Fruit fly (Drosophila melanogaster) whole organism, embryonic: Measurements from ENCODE around the gene CG14615.

Experiments used
- Atf-2 ChIP-seq: fragments of 200-800 bp; sonication (Bioruptor generic); optimal IDR thresholded peaks from 2 replicates; lab custom pipeline; 2016; ENCODE audit warnings: missing biosample characterization, missing genetic modification characterization
- Bgb ChIP-seq: fragments of 200-800 bp; sonication (Bioruptor generic); IDR thresholded peaks from 2 replicates; pipeline ENCODE4 v1.3.6; 2022; ENCODE audit warnings: missing biosample characterization, missing genetic modification characterization; ENCODE audit not compliant: partially characterized antibody
- CG10366 ChIP-seq: fragments of 200-800 bp; sonication (Bioruptor generic); IDR thresholded peaks from 2 replicates; pipeline ENCODE4 v1.3.6; 2022; ENCODE audit warnings: missing biosample characterization, missing genetic modification characterization
- CG11504 ChIP-seq: fragments of 200-800 bp; sonication (Bioruptor generic); optimal IDR thresholded peaks from 3 replicates; lab custom pipeline; 2019; ENCODE audit warnings: missing biosample characterization, mild to moderate bottlenecking, missing genetic modification characterization, moderate library complexity
- CG11695 ChIP-seq: fragments of 200-800 bp; sonication (Bioruptor generic); IDR thresholded peaks from 3 replicates; pipeline ENCODE4 v1.3.6; 2022; ENCODE audit warnings: missing biosample characterization, missing genetic modification characterization
- CG12769 ChIP-seq: fragments of 200-800 bp; sonication (Bioruptor generic); optimal IDR thresholded peaks from 2 replicates; lab custom pipeline; 2019; ENCODE audit warnings: missing biosample characterization, mild to moderate bottlenecking, missing genetic modification characterization, moderate library complexity
- CG14441 ChIP-seq: fragments of 200-800 bp; sonication (Bioruptor generic); IDR thresholded peaks from 2 replicates; pipeline ENCODE4 v1.3.6; 2022; ENCODE audit warnings: missing biosample characterization, missing genetic modification characterization
- CG15011 ChIP-seq: fragments of 200-800 bp; sonication (Bioruptor generic); optimal IDR thresholded peaks from 3 replicates; lab custom pipeline; 2018; ENCODE audit warnings: missing biosample characterization, mild to moderate bottlenecking, missing genetic modification characterization
- CG16863 ChIP-seq: fragments of 200-800 bp; sonication (Bioruptor generic); optimal IDR thresholded peaks from 3 replicates; lab custom pipeline; 2016; ENCODE audit warnings: missing biosample characterization, missing genetic modification characterization
- CG17359 ChIP-seq: fragments of 200-800 bp; sonication (Bioruptor generic); optimal IDR thresholded peaks from 3 replicates; lab custom pipeline; 2018; ENCODE audit warnings: missing biosample characterization, mild to moderate bottlenecking, missing genetic modification characterization, moderate library complexity
- CG18476 ChIP-seq: fragments of 200-800 bp; sonication (Bioruptor generic); optimal IDR thresholded peaks from 2 replicates; lab custom pipeline; 2016; ENCODE audit warnings: missing biosample characterization, mild to moderate bottlenecking, missing genetic modification characterization
- CG3065 ChIP-seq: fragments of 200-800 bp; sonication (Bioruptor generic); optimal IDR thresholded peaks from 2 replicates; lab custom pipeline; 2016; ENCODE audit warnings: missing biosample characterization, missing genetic modification characterization
- CG3726 ChIP-seq: fragments of 200-800 bp; sonication (Bioruptor generic); IDR thresholded peaks from 3 replicates; pipeline ENCODE4, ENCODE4 v1.3.6; 2022; ENCODE audit warnings: missing biosample characterization, missing genetic modification characterization
- CG4707 ChIP-seq: fragments of 200-800 bp; sonication (Bioruptor generic); optimal IDR thresholded peaks from 2 replicates; lab custom pipeline; 2018; ENCODE audit warnings: missing biosample characterization, mild to moderate bottlenecking, missing genetic modification characterization, moderate library complexity
- CG4730 ChIP-seq: fragments of 200-800 bp; sonication (Bioruptor generic); IDR thresholded peaks from 2 replicates; pipeline ENCODE4 v1.3.6; 2022; ENCODE audit warnings: missing biosample characterization, missing genetic modification characterization
- CG6765 ChIP-seq: fragments of 200-800 bp; sonication (Bioruptor generic); optimal IDR thresholded peaks from 3 replicates; lab custom pipeline; 2017; ENCODE audit warnings: missing biosample characterization, mild to moderate bottlenecking, missing genetic modification characterization
- CG6813 ChIP-seq: fragments of 200-800 bp; sonication (Bioruptor generic); optimal IDR thresholded peaks from 2 replicates; lab custom pipeline; 2017; ENCODE audit warnings: missing biosample characterization, missing genetic modification characterization, mild to moderate bottlenecking, moderate library complexity, missing genetic modification reagents
- CG8765 ChIP-seq: fragments of 200-800 bp; sonication (Bioruptor generic); IDR thresholded peaks from 2 replicates; pipeline ENCODE4 v1.3.6; 2022; ENCODE audit warnings: missing biosample characterization, missing genetic modification characterization
- CG9215 ChIP-seq: fragments of 200-800 bp; sonication (Bioruptor generic); IDR thresholded peaks from 2 replicates; pipeline ENCODE4 v1.3.6; 2022; ENCODE audit warnings: missing biosample characterization, missing genetic modification characterization
- CG9437 ChIP-seq: fragments of 200-800 bp; sonication (Bioruptor generic); optimal IDR thresholded peaks from 2 replicates; lab custom pipeline; 2018; ENCODE audit warnings: missing biosample characterization, mild to moderate bottlenecking, missing genetic modification characterization
- Dad ChIP-seq: fragments of 200-800 bp; sonication (Bioruptor generic); optimal IDR thresholded peaks from 3 replicates; lab custom pipeline; 2016; ENCODE audit warnings: missing biosample characterization, missing genetic modification characterization
- Ets65A ChIP-seq: fragments of 200-800 bp; sonication (Bioruptor generic); peaks from one replicate; lab custom pipeline; 2016; ENCODE audit warnings: missing biosample characterization, missing genetic modification characterization
- Hr78 ChIP-seq, 2 experiments: fragments of 200-800 bp in 1 of 2; fragments of >200 bp in 1 of 2; sonication (Bioruptor generic) in 1 of 2; optimal IDR thresholded peaks; 2 replicates each; lab custom pipeline; 2017 to 2019; ENCODE audit warnings: missing biosample characterization in 2 of 2, missing genetic modification characterization in 2 of 2, mild to moderate bottlenecking in 1 of 2, moderate library complexity in 1 of 2
- Nf-YC ChIP-seq: fragments of 200-800 bp; optimal IDR thresholded peaks from 3 replicates; lab custom pipeline; 2019; ENCODE audit warnings: missing biosample characterization, mild to moderate bottlenecking, missing genetic modification characterization, moderate library complexity
- Rfx ChIP-seq: fragments of 200-800 bp; sonication (Bioruptor generic); IDR thresholded peaks from 2 replicates; pipeline ENCODE4 v1.3.6; 2022; ENCODE audit warnings: missing biosample characterization, missing genetic modification characterization
- Xbp1 ChIP-seq: fragments of 200-800 bp; sonication (Bioruptor generic); optimal IDR thresholded peaks from 3 replicates; lab custom pipeline; 2016; ENCODE audit warnings: missing biosample characterization, mild to moderate bottlenecking, missing genetic modification characterization
- ac ChIP-seq: fragments of 200-800 bp; sonication (Bioruptor generic); optimal IDR thresholded peaks from 3 replicates; lab custom pipeline; 2017; ENCODE audit warnings: missing biosample characterization, mild to moderate bottlenecking, missing genetic modification characterization
- bab2 ChIP-seq: fragments of 200-800 bp; sonication (Bioruptor generic); optimal IDR thresholded peaks from 2 replicates; lab custom pipeline; 2016; ENCODE audit warnings: missing biosample characterization, missing genetic modification characterization
- bigmax ChIP-seq: fragments of 200-800 bp; sonication (Bioruptor generic); optimal IDR thresholded peaks from 2 replicates; lab custom pipeline; 2018; ENCODE audit warnings: missing biosample characterization, mild to moderate bottlenecking, missing genetic modification characterization
- chinmo ChIP-seq: fragments of 200-800 bp; sonication (Bioruptor generic); IDR thresholded peaks from 4 replicates; pipeline ENCODE4 v1.3.6; 2022; ENCODE audit warnings: missing biosample characterization, missing genetic modification characterization; ENCODE audit not compliant: partially characterized antibody
- crol ChIP-seq: fragments of 200-800 bp; sonication (Bioruptor generic); IDR thresholded peaks from 2 replicates; pipeline ENCODE4 v1.3.6; 2022; ENCODE audit warnings: missing biosample characterization, missing genetic modification characterization
- da ChIP-seq: fragments of 200-800 bp; sonication (Bioruptor generic); optimal IDR thresholded peaks from 2 replicates; lab custom pipeline; 2016; ENCODE audit warnings: missing biosample characterization, missing genetic modification characterization
- fd3F ChIP-seq: fragments of 200-800 bp; sonication (Bioruptor generic); optimal IDR thresholded peaks from 2 replicates; lab custom pipeline; 2018; ENCODE audit warnings: missing biosample characterization, mild to moderate bottlenecking, missing genetic modification characterization, moderate library complexity
- fu2 ChIP-seq: fragments of 200-800 bp; sonication (Bioruptor generic); optimal IDR thresholded peaks from 2 replicates; lab custom pipeline; 2016; ENCODE audit warnings: missing biosample characterization, missing genetic modification characterization
- gce ChIP-seq: fragments of 200-800 bp; sonication (Bioruptor generic); IDR thresholded peaks from 3 replicates; pipeline ENCODE4 v1.3.6; 2022; ENCODE audit warnings: missing biosample characterization, missing genetic modification characterization
- gem ChIP-seq: fragments of 200-800 bp; sonication (Bioruptor generic); optimal IDR thresholded peaks from 2 replicates; lab custom pipeline; 2019; ENCODE audit warnings: missing biosample characterization, mild to moderate bottlenecking, missing genetic modification characterization, moderate library complexity
- grau ChIP-seq: fragments of 200-800 bp; optimal IDR thresholded peaks from 3 replicates; lab custom pipeline; 2019; ENCODE audit warnings: missing biosample characterization, mild to moderate bottlenecking, missing genetic modification characterization, moderate library complexity
- gro ChIP-seq: fragments of 200-800 bp; sonication (Bioruptor generic); optimal IDR thresholded peaks from 2 replicates; lab custom pipeline; 2016; ENCODE audit warnings: missing biosample characterization, missing genetic modification characterization
- gt ChIP-seq: fragments of 200-800 bp; sonication (Bioruptor generic); IDR thresholded peaks from 2 replicates; pipeline ENCODE4 v1.3.6; 2022; ENCODE audit warnings: missing biosample characterization, missing genetic modification characterization
- jigr1 ChIP-seq: fragments of 200-800 bp; sonication (Bioruptor generic); IDR thresholded peaks from 3 replicates; pipeline ENCODE4 v1.3.6; 2022; ENCODE audit warnings: missing biosample characterization, missing genetic modification characterization
- ken ChIP-seq: fragments of 200-800 bp; sonication (Bioruptor generic); IDR thresholded peaks from 3 replicates; pipeline ENCODE4 v1.3.6; 2022; ENCODE audit warnings: missing biosample characterization, missing genetic modification characterization
- kni ChIP-seq: fragments of 200-800 bp; sonication (Bioruptor generic); optimal IDR thresholded peaks from 3 replicates; lab custom pipeline; 2017; ENCODE audit warnings: mild to moderate bottlenecking, missing biosample characterization, missing genetic modification reagents, missing genetic modification characterization
- pho ChIP-seq: fragments of 200-800 bp; sonication (Bioruptor generic); optimal IDR thresholded peaks from 2 replicates; lab custom pipeline; 2016; ENCODE audit warnings: missing biosample characterization, missing genetic modification characterization
- pzg ChIP-seq: fragments of 200-800 bp; sonication (Bioruptor generic); optimal IDR thresholded peaks from 3 replicates; lab custom pipeline; 2018; ENCODE audit warnings: missing biosample characterization, mild to moderate bottlenecking, missing genetic modification characterization, moderate library complexity
- sisA ChIP-seq: fragments of 200-800 bp; sonication (Bioruptor generic); IDR thresholded peaks from 2 replicates; pipeline ENCODE4 v1.3.6; 2022; ENCODE audit warnings: missing biosample characterization, missing genetic modification characterization
- slp2 ChIP-seq: fragments of 200-800 bp; sonication (Bioruptor generic); optimal IDR thresholded peaks from 2 replicates; lab custom pipeline; 2016; ENCODE audit warnings: missing biosample characterization, missing genetic modification characterization
- so ChIP-seq: fragments of 200-800 bp; sonication (Bioruptor generic); IDR thresholded peaks from 3 replicates; pipeline ENCODE4 v1.3.6; 2022; ENCODE audit warnings: missing biosample characterization, missing genetic modification characterization
- sug ChIP-seq: fragments of 200-800 bp; optimal IDR thresholded peaks from 2 replicates; lab custom pipeline; 2019; ENCODE audit warnings: missing biosample characterization, mild to moderate bottlenecking, missing genetic modification characterization, moderate library complexity
- vvl ChIP-seq: fragments of 200-800 bp; sonication (Bioruptor generic); IDR thresholded peaks from 2 replicates; pipeline ENCODE4 v1.3.6; 2022; ENCODE audit warnings: missing biosample characterization, missing genetic modification characterization
- zen ChIP-seq: fragments of 200-800 bp; sonication (Bioruptor generic); optimal IDR thresholded peaks from 3 replicates; lab custom pipeline; 2018; ENCODE audit warnings: missing biosample characterization, mild to moderate bottlenecking, missing genetic modification characterization, moderate library complexity

The CG14615 gene

DNA sequence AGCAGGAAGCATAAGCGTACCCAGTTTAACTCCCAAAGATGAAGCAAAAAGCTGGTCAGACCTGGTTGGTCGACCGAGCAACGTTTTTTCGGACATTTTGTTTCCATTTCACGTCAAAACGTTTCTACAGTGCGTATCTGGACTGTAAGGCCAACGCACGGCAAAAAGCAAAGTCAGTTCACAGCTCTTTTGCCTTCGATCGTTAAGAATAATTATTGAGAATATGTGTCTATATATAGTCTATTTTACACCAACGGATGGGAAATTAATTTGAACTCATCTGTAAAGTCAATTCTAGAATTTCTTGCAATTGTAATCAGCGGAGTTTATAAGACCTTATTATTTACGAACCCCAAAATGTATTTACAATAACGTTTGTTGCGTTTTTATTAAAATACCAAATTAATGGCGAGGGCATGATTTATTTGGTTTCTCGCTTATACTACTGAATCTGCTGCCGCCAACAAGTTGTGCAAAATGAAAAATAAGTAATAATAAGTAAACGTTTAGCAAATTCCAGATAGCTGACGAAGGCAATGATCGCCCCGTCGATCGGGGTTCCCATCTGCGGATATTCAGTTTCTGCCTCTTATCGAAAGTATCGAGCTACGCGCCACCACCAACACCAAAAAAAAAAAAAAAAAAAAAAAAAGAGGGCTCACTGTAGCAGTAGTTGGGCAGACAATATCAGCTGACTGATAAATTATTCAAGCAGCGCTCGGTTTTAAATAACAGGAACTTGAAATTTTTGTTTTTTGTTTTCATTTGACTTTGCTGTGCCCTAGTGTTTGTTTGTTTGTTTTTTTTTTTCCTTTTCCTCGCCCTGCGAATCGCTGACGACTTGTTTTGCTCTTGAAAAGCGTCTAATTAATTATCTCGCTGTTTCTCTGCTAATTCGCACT is 28.6 kb upstream of the CG14615 start (continued):
- TF ChIP-seq ken (GFP tag; lab: Robert Waterston, UW) (no peak), Rfx (GFP tag; lab: Robert Waterston, UW) (peak; percentile 11; the same call in 1 of the 2 replicates), CG11504 (tag; lab: Kevin White, UChicago) (no peak), CG18476 (no peak), CG16863 (no peak), CG17359 (peak; percentile 4), Atf-2 (no peak), chinmo (peak; percentile 57; the same call in 1 of the 4 replicates), Xbp1 (no peak), so (GFP tag; lab: Robert Waterston, UW) (no peak), CG14441 (GFP tag; lab: Robert Waterston, UW) (no peak), CG4730 (GFP tag; lab: Robert Waterston, UW) (no peak), bab2 (no peak), Dad (GFP tag; lab: Kevin White, UChicago) (no peak), gem (tag; lab: Kevin White, UChicago) (peak; percentile 20), CG6765 (GFP tag; lab: Kevin White, UChicago) (no peak), vvl (GFP tag; lab: Robert Waterston, UW) (peak; percentile 66), Ets65A (GFP tag; lab: Kevin White, UChicago) (peak; percentile 4), ac (GFP tag; lab: Kevin White, UChicago) (no peak), CG9437 (GFP tag; lab: Kevin White, UChicago) (no peak), CG15011 (no peak), CG11695 (GFP tag; lab: Robert Waterston, UW) (peak; percentile 73), zen (tag; lab: Kevin White, UChicago) (no peak), bigmax (GFP tag; lab: Kevin White, UChicago) (no peak), gce (GFP tag; lab: Robert Waterston, UW) (no peak), Nf-YC (no peak), fd3F (GFP tag; lab: Kevin White, UChicago) (peak; percentile 12), sisA (GFP tag; lab: Robert Waterston, UW) (no peak), CG6813 (GFP tag; lab: Kevin White, UChicago) (no peak), gt (GFP tag; lab: Robert Waterston, UW) (no peak), CG12769 (tag; lab: Kevin White, UChicago) (peak; percentile 0), sug (tag; lab: Kevin White, UChicago) (no peak), CG8765 (no peak), CG3065 (no peak), Hr78 (GFP tag; optimal IDR thresholded peaks at IDR 0.05; lab: Kevin White, UChicago) (no peak), kni (GFP tag; lab: Kevin White, UChicago) (no peak), Bgb (0 out of 2 replicates have a peak, but pooled peaks have one; percentile 10), CG4707 (GFP tag; lab: Kevin White, UChicago) (no peak), jigr1 (no peak), CG3726 (no peak), fu2 (GFP tag; lab: Kevin White, UChicago) (no peak), CG9215 (GFP tag; lab: Robert Waterston, UW) (no peak; the same call in 1 of the 2 replicates), pho (GFP tag; lab: Kevin White, UChicago) (no peak), gro (GFP tag; lab: Kevin White, UChicago) (no peak), da (GFP tag; lab: Kevin White, UChicago) (no peak), crol (GFP tag; lab: Robert Waterston, UW) (no peak), grau (tag; lab: Kevin White, UChicago) (peak; percentile 64), CG10366 (GFP tag; lab: Robert Waterston, UW) (no peak), slp2 (GFP tag; lab: Kevin White, UChicago) (no peak), pzg (GFP tag; lab: Kevin White, UChicago) (no peak)
